Fruit fly (Drosophila melanogaster): ENCODE data around the gene CG14683.

The CG14683 gene

dm6 chr3R:10648556-10649181, 47.8 kb upstream of the CG14683 start (continued):
- TF ChIP-seq Gug (GFP tag; IDR thresholded peaks at IDR 0.05) = peak; percentile 41; the same call in 2 of the 4 replicates
- TF ChIP-seq CG8290 (GFP tag; optimal IDR thresholded peaks at IDR 0.05) = no peak
- peak in 1 of 2 experiments; percentile 63 for TF ChIP-seq CG8290 (tag; optimal IDR thresholded peaks at IDR 0.05)
- TF ChIP-seq so (GFP tag; IDR thresholded peaks at IDR 0.05) = peak; percentile 49; the same call in 1 of the 3 replicates
- TF ChIP-seq vfl (GFP tag; optimal IDR thresholded peaks at IDR 0.05) = no peak
- no peak for TF ChIP-seq odd (GFP tag; optimal IDR thresholded peaks at IDR 0.05)
- no peak for TF ChIP-seq aop (GFP tag; IDR thresholded peaks at IDR 0.05)
- peak; percentile 36 for TF ChIP-seq gsb-n (tag; optimal IDR thresholded peaks at IDR 0.05)
- TF ChIP-seq CG4707 (GFP tag; optimal IDR thresholded peaks at IDR 0.05) = no peak
- TF ChIP-seq ase (GFP tag; IDR thresholded peaks at IDR 0.05) = peak; percentile 67; the same call in 2 of the 3 replicates
- TF ChIP-seq Xrp1 (GFP tag; IDR thresholded peaks at IDR 0.05) = peak; percentile 71
- TF ChIP-seq CG30431 (GFP tag; optimal IDR thresholded peaks at IDR 0.05) = peak; percentile 45
- no peak for TF ChIP-seq CG10274 (GFP tag; optimal IDR thresholded peaks at IDR 0.05)
- TF ChIP-seq CG13287 (GFP tag; IDR thresholded peaks at IDR 0.05; ENCODE audit: partially characterized antibody) = no peak
- TF ChIP-seq E2f1 (GFP tag; IDR thresholded peaks at IDR 0.05) = peak; percentile 26; the same call in 1 of the 2 replicates
- peak; percentile 25 for TF ChIP-seq slp2 (GFP tag; optimal IDR thresholded peaks at IDR 0.05)
- peak; percentile 50 for TF ChIP-seq unpg (GFP tag; optimal IDR thresholded peaks at IDR 0.05)
- TF ChIP-seq stwl (tag; optimal IDR thresholded peaks at IDR 0.05) = no peak
- peak; percentile 42 for TF ChIP-seq HHEX (GFP tag; optimal IDR thresholded peaks at IDR 0.05)
- no peak for TF ChIP-seq CG7745 (tag; optimal IDR thresholded peaks at IDR 0.05)
- TF ChIP-seq CG7786 (GFP tag; optimal IDR thresholded peaks at IDR 0.05) = peak; percentile 17
- peak; percentile 64; the same call in 1 of the 2 replicates for TF ChIP-seq CG43689 (GFP tag; IDR thresholded peaks at IDR 0.05)
- peak; percentile 11 for TF ChIP-seq Sox100B (GFP tag; optimal IDR thresholded peaks at IDR 0.05)
- TF ChIP-seq CG8089 (GFP tag; optimal IDR thresholded peaks at IDR 0.05) = peak; percentile 21
- no peak for TF ChIP-seq Dp (GFP tag; optimal IDR thresholded peaks at IDR 0.05)
- peak; percentile 34 for TF ChIP-seq slbo (GFP tag; IDR thresholded peaks at IDR 0.05)
- peak; percentile 57 for TF ChIP-seq CG7839 (tag; optimal IDR thresholded peaks at IDR 0.05)
- TF ChIP-seq CG34422 (GFP tag; IDR thresholded peaks at IDR 0.05) = peak; percentile 69; the same call in 1 of the 3 replicates
- TF ChIP-seq gem (tag; optimal IDR thresholded peaks at IDR 0.05) = peak; percentile 71
- TF ChIP-seq D (optimal IDR thresholded peaks at IDR 0.05) = no peak
- peak; percentile 18 for TF ChIP-seq D (GFP tag; optimal IDR thresholded peaks at IDR 0.05)
- no peak for TF ChIP-seq z (GFP tag; IDR thresholded peaks at IDR 0.05)
- peak; percentile 62; the same call in 2 of the 3 replicates for TF ChIP-seq tgo (GFP tag; IDR thresholded peaks at IDR 0.05)
- peak; percentile 20 for TF ChIP-seq Hr3 (GFP tag; optimal IDR thresholded peaks at IDR 0.05)
- peak; percentile 44 for TF ChIP-seq Abd-B (GFP tag; optimal IDR thresholded peaks at IDR 0.05)
- no peak for TF ChIP-seq prd (optimal IDR thresholded peaks at IDR 0.05)
- TF ChIP-seq prd (GFP tag; IDR thresholded peaks at IDR 0.05) = peak; percentile 70; the same call in 2 of the 3 replicates
- peak; percentile 58 for TF ChIP-seq CG10366 (GFP tag; IDR thresholded peaks at IDR 0.05)
- TF ChIP-seq CG10321 (GFP tag; IDR thresholded peaks at IDR 0.05) = peak; percentile 38; the same call in 1 of the 2 replicates
- TF ChIP-seq CG16779 (GFP tag; IDR thresholded peaks at IDR 0.05) = no peak
- TF ChIP-seq CG18476 (GFP tag; optimal IDR thresholded peaks at IDR 0.05) = peak; percentile 39
- TF ChIP-seq zfh1 (GFP tag; IDR thresholded peaks at IDR 0.05) = peak; percentile 60; the same call in 2 of the 3 replicates
- peak; percentile 1 for TF ChIP-seq CG2202 (tag; optimal IDR thresholded peaks at IDR 0.05)
- TF ChIP-seq row (GFP tag; IDR thresholded peaks at IDR 0.05) = peak; percentile 61
- no peak for TF ChIP-seq bigmax (GFP tag; optimal IDR thresholded peaks at IDR 0.05)
- TF ChIP-seq ind (GFP tag; optimal IDR thresholded peaks at IDR 0.05) = peak; percentile 53
- TF ChIP-seq toy (GFP tag; IDR thresholded peaks at IDR 0.05) = no peak
- TF ChIP-seq Rx (GFP tag; IDR thresholded peaks at IDR 0.05) = peak; percentile 68
- TF ChIP-seq phol (tag; optimal IDR thresholded peaks at IDR 0.05) = peak; percentile 54
- peak; percentile 38; the same call in 1 of the 2 replicates for TF ChIP-seq Oaz (GFP tag; IDR thresholded peaks at IDR 0.05)
- TF ChIP-seq HmgD (GFP tag; optimal IDR thresholded peaks at IDR 0.05) = no peak

All from whole organism, embryonic.